Fruit fly (Drosophila melanogaster) whole organism, embryonic: Measurements from ENCODE around the gene CG1910.

Experiments used
- ATbp ChIP-seq: fragments of 200-800 bp; sonication (Bioruptor generic); optimal IDR thresholded peaks from 2 replicates; lab custom pipeline; 2017; ENCODE audit warnings: missing biosample characterization, mild to moderate bottlenecking, missing genetic modification characterization, missing genetic modification reagents
- Aef1 ChIP-seq: fragments of 200-800 bp; sonication (Bioruptor generic); IDR thresholded peaks from 3 replicates; pipeline ENCODE4 v1.3.6; 2022; ENCODE audit warnings: missing biosample characterization, missing genetic modification characterization
- Atf6 ChIP-seq: fragments of 200-800 bp; sonication (Bioruptor generic); IDR thresholded peaks from 2 replicates; pipeline ENCODE4 v1.3.6; 2022; ENCODE audit warnings: missing biosample characterization, missing genetic modification characterization
- CG10654 ChIP-seq: fragments of 200-800 bp; sonication (Bioruptor generic); optimal IDR thresholded peaks from 2 replicates; lab custom pipeline; 2016; ENCODE audit warnings: missing biosample characterization, missing genetic modification characterization
- CG11560 ChIP-seq: fragments of 200-800 bp; sonication (Bioruptor generic); IDR thresholded peaks from 3 replicates; pipeline ENCODE4 v1.3.6; 2022; ENCODE audit warnings: missing biosample characterization, missing genetic modification characterization
- CG14667 ChIP-seq: fragments of 200-800 bp; sonication (Bioruptor generic); IDR thresholded peaks from 2 replicates; pipeline ENCODE4 v1.3.6; 2022; ENCODE audit warnings: missing biosample characterization, missing genetic modification characterization
- CG1602 ChIP-seq: fragments of 200-800 bp; sonication (Bioruptor generic); optimal IDR thresholded peaks from 3 replicates; lab custom pipeline; 2016; ENCODE audit warnings: missing biosample characterization, missing genetic modification characterization
- CG17385 ChIP-seq: fragments of 200-800 bp; sonication (Bioruptor generic); optimal IDR thresholded peaks from 3 replicates; lab custom pipeline; 2018; ENCODE audit warnings: missing biosample characterization, mild to moderate bottlenecking, missing genetic modification characterization
- CG17912 ChIP-seq: fragments of 200-800 bp; sonication (Bioruptor generic); optimal IDR thresholded peaks from 2 replicates; lab custom pipeline; 2018; ENCODE audit warnings: missing biosample characterization, mild to moderate bottlenecking, missing genetic modification characterization
- CG2129 ChIP-seq: fragments of 200-800 bp; sonication (Bioruptor generic); IDR thresholded peaks from 2 replicates; pipeline ENCODE4 v1.3.6; 2022; ENCODE audit warnings: missing biosample characterization, missing genetic modification characterization; ENCODE audit not compliant: partially characterized antibody
- CG3281 ChIP-seq: fragments of 200-800 bp; sonication (Bioruptor generic); optimal IDR thresholded peaks from 3 replicates; lab custom pipeline; 2017; ENCODE audit warnings: missing biosample characterization, mild to moderate bottlenecking, missing genetic modification characterization
- CG34376 ChIP-seq: fragments of 200-800 bp; sonication (Bioruptor generic); optimal IDR thresholded peaks from 2 replicates; lab custom pipeline; 2018; ENCODE audit warnings: missing biosample characterization, mild to moderate bottlenecking, missing genetic modification characterization
- CG42726 ChIP-seq: fragments of 200-800 bp; sonication (Bioruptor generic); IDR thresholded peaks from 2 replicates; pipeline ENCODE4 v1.3.6; 2022; ENCODE audit warnings: missing biosample characterization, missing genetic modification characterization; ENCODE audit not compliant: partially characterized antibody
- CG43689 ChIP-seq: fragments of 200-800 bp; sonication (Bioruptor generic); IDR thresholded peaks from 2 replicates; pipeline ENCODE4 v1.3.6; 2022; ENCODE audit warnings: missing biosample characterization, missing genetic modification characterization
- CG4820 ChIP-seq: fragments of 200-800 bp; sonication (Bioruptor generic); optimal IDR thresholded peaks from 3 replicates; lab custom pipeline; 2016; ENCODE audit warnings: missing biosample characterization, missing genetic modification characterization
- CG7963 ChIP-seq: fragments of 200-800 bp; sonication (Bioruptor generic); IDR thresholded peaks from 3 replicates; pipeline ENCODE4 v1.3.6; 2022; ENCODE audit warnings: missing biosample characterization, missing genetic modification characterization; ENCODE audit not compliant: partially characterized antibody
- CG8944 ChIP-seq: fragments of 200-800 bp; sonication (Bioruptor generic); optimal IDR thresholded peaks from 3 replicates; lab custom pipeline; 2016; ENCODE audit warnings: missing biosample characterization, missing genetic modification characterization
- Dp ChIP-seq: fragments of 200-800 bp; sonication (Bioruptor generic); optimal IDR thresholded peaks from 2 replicates; lab custom pipeline; 2018; ENCODE audit warnings: missing biosample characterization, mild to moderate bottlenecking, missing genetic modification characterization, moderate library complexity
- Dref ChIP-seq: fragments of 200-800 bp; sonication (Bioruptor generic); IDR thresholded peaks from 2 replicates; pipeline ENCODE4 v1.3.6; 2022; ENCODE audit warnings: missing biosample characterization, missing genetic modification characterization
- ERR ChIP-seq: fragments of 200-800 bp; sonication (Bioruptor generic); optimal IDR thresholded peaks from 2 replicates; lab custom pipeline; 2016; ENCODE audit warnings: missing biosample characterization, missing genetic modification characterization
- Ets65A ChIP-seq: fragments of 200-800 bp; sonication (Bioruptor generic); peaks from one replicate; lab custom pipeline; 2016; ENCODE audit warnings: missing biosample characterization, missing genetic modification characterization
- Hsf ChIP-seq: fragments of 200-800 bp; sonication (Bioruptor generic); optimal IDR thresholded peaks from 3 replicates; lab custom pipeline; 2016; ENCODE audit warnings: missing biosample characterization, missing genetic modification characterization
- Jarid2 ChIP-seq: fragments of 200-800 bp; sonication (Bioruptor generic); optimal IDR thresholded peaks from 3 replicates; lab custom pipeline; 2017; ENCODE audit warnings: mild to moderate bottlenecking, missing biosample characterization, missing genetic modification reagents, missing genetic modification characterization
- Ravus ChIP-seq: fragments of 200-800 bp; sonication (Bioruptor generic); IDR thresholded peaks from 2 replicates; pipeline ENCODE4 v1.3.6; 2022; ENCODE audit warnings: missing biosample characterization, missing genetic modification characterization
- Sin3A ChIP-seq: fragments of >200 bp; optimal IDR thresholded peaks from 2 replicates; lab custom pipeline; 2018
- Usf ChIP-seq: fragments of 200-800 bp; sonication (Bioruptor generic); optimal IDR thresholded peaks from 2 replicates; lab custom pipeline; 2017; ENCODE audit warnings: missing genotype, missing biosample characterization, missing genetic modification characterization
- ab ChIP-seq: fragments of 200-800 bp; sonication (Bioruptor generic); optimal IDR thresholded peaks from 2 replicates; lab custom pipeline; 2016; ENCODE audit warnings: missing biosample characterization, missing genetic modification characterization
- ara ChIP-seq: fragments of 200-800 bp; sonication (Bioruptor generic); IDR thresholded peaks from 2 replicates; pipeline ENCODE4 v1.3.6; 2022; ENCODE audit warnings: missing biosample characterization, missing genetic modification characterization
- az2 ChIP-seq: fragments of 200-800 bp; sonication (Bioruptor generic); optimal IDR thresholded peaks from 3 replicates; lab custom pipeline; 2016; ENCODE audit warnings: missing biosample characterization, missing genetic modification characterization
- bigmax ChIP-seq: fragments of 200-800 bp; sonication (Bioruptor generic); optimal IDR thresholded peaks from 2 replicates; lab custom pipeline; 2018; ENCODE audit warnings: missing biosample characterization, mild to moderate bottlenecking, missing genetic modification characterization
- cg ChIP-seq: fragments of 200-800 bp; sonication (Bioruptor generic); optimal IDR thresholded peaks from 3 replicates; lab custom pipeline; 2019; ENCODE audit warnings: missing biosample characterization, mild to moderate bottlenecking, missing genetic modification characterization, moderate library complexity
- dati ChIP-seq: fragments of 200-800 bp; sonication (Bioruptor generic); IDR thresholded peaks from 2 replicates; pipeline ENCODE4 v1.3.6; 2022; ENCODE audit warnings: missing biosample characterization, missing genetic modification characterization
- disco-r ChIP-seq: fragments of 200-800 bp; sonication (Bioruptor generic); optimal IDR thresholded peaks from 2 replicates; lab custom pipeline; 2016; ENCODE audit warnings: missing biosample characterization, missing genetic modification characterization
- fd3F ChIP-seq: fragments of 200-800 bp; sonication (Bioruptor generic); optimal IDR thresholded peaks from 2 replicates; lab custom pipeline; 2018; ENCODE audit warnings: missing biosample characterization, mild to moderate bottlenecking, missing genetic modification characterization, moderate library complexity
- insv ChIP-seq, 2 experiments: fragments of 200-800 bp; sonication (Bioruptor generic); optimal IDR thresholded peaks; 3 replicates each; lab custom pipeline; 2016 to 2018; ENCODE audit warnings: missing biosample characterization in 2 of 2, missing genetic modification characterization in 2 of 2
- ken ChIP-seq: fragments of 200-800 bp; sonication (Bioruptor generic); IDR thresholded peaks from 3 replicates; pipeline ENCODE4 v1.3.6; 2022; ENCODE audit warnings: missing biosample characterization, missing genetic modification characterization
- lab ChIP-seq: fragments of 200-800 bp; sonication (Bioruptor generic); optimal IDR thresholded peaks from 3 replicates; lab custom pipeline; 2017; ENCODE audit warnings: missing biosample characterization, missing genetic modification characterization, mild to moderate bottlenecking, moderate library complexity, missing genetic modification reagents
- maf-S ChIP-seq: fragments of 200-800 bp; sonication (Bioruptor generic); optimal IDR thresholded peaks from 2 replicates; lab custom pipeline; 2016; ENCODE audit warnings: missing biosample characterization, missing genetic modification characterization
- mirr ChIP-seq: fragments of 200-800 bp; sonication (Bioruptor generic); optimal IDR thresholded peaks from 3 replicates; lab custom pipeline; 2018; ENCODE audit warnings: missing biosample characterization, mild to moderate bottlenecking, missing genetic modification characterization
- org-1 ChIP-seq: fragments of 200-800 bp; sonication (Bioruptor generic); optimal IDR thresholded peaks from 2 replicates; lab custom pipeline; 2017; ENCODE audit warnings: missing biosample characterization, missing genetic modification characterization
- peb ChIP-seq: fragments of 200-800 bp; sonication (Bioruptor generic); IDR thresholded peaks from 2 replicates; pipeline ENCODE4 v1.3.6; 2022; ENCODE audit warnings: missing biosample characterization, missing genetic modification characterization
- prd ChIP-seq, 3 experiments: fragments of >200 bp in 2 of 3; fragments of 200-800 bp in 1 of 3; sonication (Bioruptor generic) in 1 of 3; optimal IDR thresholded peaks in 2 of 3; IDR thresholded peaks in 1 of 3; 2 replicates in 2 of 3; 3 replicates in 1 of 3; pipeline versions ENCODE4 v1.3.6 to Lab custom; 2017 to 2022; ENCODE audit warnings: missing biosample characterization in 1 of 3, missing genetic modification characterization in 1 of 3
- ro ChIP-seq: fragments of 200-800 bp; sonication (Bioruptor generic); IDR thresholded peaks from 2 replicates; pipeline ENCODE4 v1.3.6; 2022; ENCODE audit warnings: missing biosample characterization, missing genetic modification characterization
- sens-2 ChIP-seq: fragments of 200-800 bp; sonication (Bioruptor generic); IDR thresholded peaks from 2 replicates; pipeline ENCODE4 v1.3.6; 2022; ENCODE audit warnings: missing biosample characterization, missing genetic modification characterization
- seq ChIP-seq: fragments of 200-800 bp; sonication (Bioruptor generic); IDR thresholded peaks from 2 replicates; pipeline ENCODE4 v1.3.6; 2022; ENCODE audit warnings: missing biosample characterization, missing genetic modification characterization
- sug ChIP-seq: fragments of 200-800 bp; optimal IDR thresholded peaks from 2 replicates; lab custom pipeline; 2019; ENCODE audit warnings: missing biosample characterization, mild to moderate bottlenecking, missing genetic modification characterization, moderate library complexity
- toy ChIP-seq: fragments of 200-800 bp; sonication (Bioruptor generic); IDR thresholded peaks from 2 replicates; pipeline ENCODE4 v1.3.6; 2022; ENCODE audit warnings: missing biosample characterization, missing genetic modification characterization
- trh ChIP-seq: fragments of 200-800 bp; sonication (Bioruptor generic); optimal IDR thresholded peaks from 2 replicates; lab custom pipeline; 2016; ENCODE audit warnings: missing biosample characterization, missing genetic modification characterization
- wdn ChIP-seq: fragments of 200-800 bp; sonication (Bioruptor generic); IDR thresholded peaks from 2 replicates; pipeline ENCODE4 v1.3.6; 2022; ENCODE audit warnings: missing biosample characterization, missing genetic modification characterization

Gene CG1910

dm6 chr3R:31717299-31718167 is 29.9 kb upstream of the CG1910 start (continued):
- TF ChIP-seq ken (GFP tag; lab: Robert Waterston, UW) (0 out of 3 replicates have a peak, but pooled peaks have one; percentile 37), CG43689 (GFP tag; lab: Robert Waterston, UW) (no peak), Aef1 (GFP tag; lab: Robert Waterston, UW) (peak; percentile 61), az2 (peak; percentile 50), CG17385 (GFP tag; lab: Kevin White, UChicago) (peak; percentile 41), Dp (GFP tag; lab: Kevin White, UChicago) (no peak), trh (GFP tag; lab: Kevin White, UChicago) (no peak), peb (no peak), wdn (0 out of 2 replicates have a peak, but pooled peaks have one; percentile 58), CG42726 (no peak), Ravus (GFP tag; lab: Robert Waterston, UW) (no peak; the same call in 1 of the 2 replicates), Ets65A (peak; percentile 89), ERR (GFP tag; lab: Kevin White, UChicago) (peak; percentile 63), fd3F (GFP tag; lab: Kevin White, UChicago) (peak; percentile 56), CG14667 (peak; percentile 35; the same call in 1 of the 2 replicates), Dref (no peak), ab (GFP tag; lab: Kevin White, UChicago) (no peak), ro (GFP tag; lab: Robert Waterston, UW) (no peak), CG2129 (GFP tag; lab: Robert Waterston, UW) (no peak), bigmax (no peak), CG17912 (GFP tag; lab: Kevin White, UChicago) (no peak), Sin3A (lab: Kevin White, UChicago) (no peak), CG8944 (GFP tag; lab: Kevin White, UChicago) (peak; percentile 27), ara (GFP tag; lab: Robert Waterston, UW) (peak; percentile 29; the same call in 1 of the 2 replicates), insv (GFP tag; optimal IDR thresholded peaks at IDR 0.05; lab: Kevin White, UChicago) (no peak), prd (optimal IDR thresholded peaks at IDR 0.05; lab: Kevin White, UChicago) (no peak), prd (GFP tag; IDR thresholded peaks at IDR 0.05; lab: Robert Waterston, UW) (peak; percentile 74), disco-r (GFP tag; lab: Kevin White, UChicago) (peak; percentile 45), seq (GFP tag; lab: Robert Waterston, UW) (peak; percentile 66), CG3281 (GFP tag; lab: Kevin White, UChicago) (peak; percentile 70), dati (GFP tag; lab: Robert Waterston, UW) (no peak), CG1602 (GFP tag; lab: Kevin White, UChicago) (peak; percentile 23), Jarid2 (GFP tag; lab: Kevin White, UChicago) (peak; percentile 15), lab (GFP tag; lab: Kevin White, UChicago) (peak; percentile 78), Hsf (GFP tag; lab: Kevin White, UChicago) (peak; percentile 63), mirr (GFP tag; lab: Kevin White, UChicago) (no peak), sug (tag; lab: Kevin White, UChicago) (peak; percentile 31), Atf6 (GFP tag; lab: Robert Waterston, UW) (peak; percentile 38; the same call in 1 of the 2 replicates), ATbp (peak; percentile 62), Usf (GFP tag; lab: Kevin White, UChicago) (no peak), cg (GFP tag; lab: Kevin White, UChicago) (peak; percentile 56), CG34376 (GFP tag; lab: Kevin White, UChicago) (peak; percentile 29), CG7963 (GFP tag; lab: Robert Waterston, UW) (no peak), CG10654 (GFP tag; lab: Kevin White, UChicago) (peak; percentile 52), CG4820 (GFP tag; lab: Kevin White, UChicago) (no peak), maf-S (peak; percentile 27), CG11560 (no peak), sens-2 (no peak), toy (GFP tag; lab: Robert Waterston, UW) (no peak), org-1 (peak; percentile 75)
